Fruit fly (Drosophila melanogaster): Measurements from ENCODE around the gene CG11601.
A peak's percentile ranks its signal among the peaks of the same experiment; 100 is the strongest.

CG11601 gene

dm6 chr2L:247845-248473 lies 35.1 kb downstream of the CG11601 start (continued):
- TF ChIP-seq Kr (GFP tag; optimal IDR thresholded peaks at IDR 0.05): no peak
- TF ChIP-seq lmd (GFP tag; IDR thresholded peaks at IDR 0.05): peak; percentile 55; the same call in 1 of the 2 replicates
- no peak for TF ChIP-seq ERR (GFP tag; optimal IDR thresholded peaks at IDR 0.05)
- TF ChIP-seq B-H1 (GFP tag; IDR thresholded peaks at IDR 0.05): no peak
- TF ChIP-seq B-H2 (GFP tag; optimal IDR thresholded peaks at IDR 0.05): peak; percentile 32
- no peak for TF ChIP-seq chn (GFP tag; optimal IDR thresholded peaks at IDR 0.05)
- TF ChIP-seq CG6765 (GFP tag; optimal IDR thresholded peaks at IDR 0.05): peak; percentile 60
- TF ChIP-seq CG11504 (tag; optimal IDR thresholded peaks at IDR 0.05): peak; percentile 66
- peak; percentile 50 for TF ChIP-seq Sox100B (GFP tag; optimal IDR thresholded peaks at IDR 0.05)
- TF ChIP-seq sim (GFP tag; IDR thresholded peaks at IDR 0.05): no peak
- TF ChIP-seq gem (tag; optimal IDR thresholded peaks at IDR 0.05): peak; percentile 75
- peak; percentile 26; the same call in 1 of the 2 replicates for TF ChIP-seq CG10366 (GFP tag; IDR thresholded peaks at IDR 0.05)
- no peak for TF ChIP-seq CG1792 (GFP tag; optimal IDR thresholded peaks at IDR 0.05)
- TF ChIP-seq Rx (GFP tag; IDR thresholded peaks at IDR 0.05): no peak
- peak; percentile 9 for TF ChIP-seq Asciz (GFP tag; optimal IDR thresholded peaks at IDR 0.05)
- TF ChIP-seq CG33557 (GFP tag; optimal IDR thresholded peaks at IDR 0.05): no peak
- TF ChIP-seq CG15011 (GFP tag; optimal IDR thresholded peaks at IDR 0.05): peak; percentile 53
- 0 out of 2 replicates have a peak, but pooled peaks have one; percentile 10 for TF ChIP-seq CG31224 (GFP tag; IDR thresholded peaks at IDR 0.05)
- peak; percentile 14 for TF ChIP-seq Vsx1 (GFP tag; optimal IDR thresholded peaks at IDR 0.05)
- no peak for TF ChIP-seq NC2α (GFP tag; optimal IDR thresholded peaks at IDR 0.05)
- TF ChIP-seq Nf-YA (GFP tag; IDR thresholded peaks at IDR 0.05): no peak
- TF ChIP-seq CG1529 (GFP tag; optimal IDR thresholded peaks at IDR 0.05): no peak
- no peak for TF ChIP-seq Myb (GFP tag; optimal IDR thresholded peaks at IDR 0.05)
- peak; percentile 73 for TF ChIP-seq HHEX (GFP tag; optimal IDR thresholded peaks at IDR 0.05)
- TF ChIP-seq fd96Cb (tag; optimal IDR thresholded peaks at IDR 0.05): no peak
- peak; percentile 41 to 54 for TF ChIP-seq bsh (GFP tag; optimal IDR thresholded peaks at IDR 0.05)
- no peak for TF ChIP-seq CG14050 (GFP tag; IDR thresholded peaks at IDR 0.05)
- peak; percentile 75 for TF ChIP-seq Rfx (GFP tag; IDR thresholded peaks at IDR 0.05)
- TF ChIP-seq zfh1 (GFP tag; IDR thresholded peaks at IDR 0.05): no peak
- no peak for TF ChIP-seq sr (GFP tag; IDR thresholded peaks at IDR 0.05)
- TF ChIP-seq CG10543 (GFP tag; optimal IDR thresholded peaks at IDR 0.05): peak; percentile 78
- TF ChIP-seq dati (GFP tag; IDR thresholded peaks at IDR 0.05): no peak
- peak; percentile 77 for TF ChIP-seq CG7556 (GFP tag; optimal IDR thresholded peaks at IDR 0.05)
- TF ChIP-seq Oaz (GFP tag; IDR thresholded peaks at IDR 0.05): no peak
- peak; percentile 42; the same call in 1 of the 2 replicates for TF ChIP-seq Bgb (GFP tag; IDR thresholded peaks at IDR 0.05; ENCODE audit: partially characterized antibody)
- TF ChIP-seq Dfd (GFP tag; optimal IDR thresholded peaks at IDR 0.05): no peak
- TF ChIP-seq az2 (GFP tag; optimal IDR thresholded peaks at IDR 0.05): peak; percentile 23
- no peak for TF ChIP-seq slp2 (GFP tag; optimal IDR thresholded peaks at IDR 0.05)
- no peak for TF ChIP-seq hth (optimal IDR thresholded peaks at IDR 0.05)
- TF ChIP-seq grau (tag; optimal IDR thresholded peaks at IDR 0.05): peak; percentile 94
- peak; percentile 64 for TF ChIP-seq CG18262 (tag; optimal IDR thresholded peaks at IDR 0.05)
- peak; percentile 73 for TF ChIP-seq Drgx (GFP tag; IDR thresholded peaks at IDR 0.05)
- TF ChIP-seq gt (GFP tag; IDR thresholded peaks at IDR 0.05): no peak
- no peak for TF ChIP-seq Six4 (GFP tag; optimal IDR thresholded peaks at IDR 0.05)
- TF ChIP-seq Hmr (GFP tag; optimal IDR thresholded peaks at IDR 0.05): peak; percentile 83
- 0 out of 2 replicates have a peak, but pooled peaks have one; percentile 20 for TF ChIP-seq sob (GFP tag; IDR thresholded peaks at IDR 0.05)
- TF ChIP-seq gcm2 (GFP tag; optimal IDR thresholded peaks at IDR 0.05): no peak
- peak; percentile 53 for TF ChIP-seq CG7928 (GFP tag; optimal IDR thresholded peaks at IDR 0.05)
- peak in 1 of 3 experiments; percentile 27 for TF ChIP-seq lola (GFP tag; optimal IDR thresholded peaks at IDR 0.05)
- TF ChIP-seq Hr51 (GFP tag; optimal IDR thresholded peaks at IDR 0.05): peak; percentile 40 to 58

All from whole organism, embryonic.